In genomic region chrX:16298173-16298572, ce11 we compare ENCODE assay signal across 1 worm cellular context.
TF ChIP-seq lines count a peak whose summit lies in the region.

No protein-coding gene starts in this region.

TF ChIP-seq in whole organism, L1 larva, 84 proteins besides CTCF, POLR2A, EP300 and RAD21 (continued from another document):
- TF ChIP-seq mep-1 (tag; optimal IDR thresholded peaks at IDR 0.05; lab: Kevin White, UChicago) (peak; percentile 64), irx-1 (tag; optimal IDR thresholded peaks at IDR 0.05; lab: Kevin White, UChicago) (peak; percentile 65), unc-30 (tag; optimal IDR thresholded peaks at IDR 0.05; lab: Kevin White, UChicago) (no peak), ceh-63 (GFP tag; optimal IDR thresholded peaks at IDR 0.05; lab: Kevin White, UChicago) (no peak), ceh-90 (tag; optimal IDR thresholded peaks at IDR 0.05; lab: Kevin White, UChicago) (no peak), skn-1 (tag; optimal IDR thresholded peaks at IDR 0.05; lab: Kevin White, UChicago) (peak; percentile 27), sptf-1 (tag; optimal IDR thresholded peaks at IDR 0.05; lab: Kevin White, UChicago) (no peak), hlh-4 (tag; optimal IDR thresholded peaks at IDR 0.05; lab: Kevin White, UChicago) (no peak), mab-9 (GFP tag; IDR thresholded peaks at IDR 0.05; lab: Robert Waterston, UW) (no peak), nhr-12 (tag; optimal IDR thresholded peaks at IDR 0.05; lab: Kevin White, UChicago) (no peak), aly-2 (tag; optimal IDR thresholded peaks at IDR 0.05; lab: Kevin White, UChicago) (no peak), alr-1 (tag; optimal IDR thresholded peaks at IDR 0.05; lab: Kevin White, UChicago; ENCODE audit: borderline replicate concordance) (no peak), snpc-4 (tag; optimal IDR thresholded peaks at IDR 0.05; lab: Kevin White, UChicago) (peak; percentile 70), nhr-76 (tag; optimal IDR thresholded peaks at IDR 0.05; lab: Kevin White, UChicago) (no peak), ztf-4 (tag; optimal IDR thresholded peaks at IDR 0.05; lab: Kevin White, UChicago) (no peak), nhr-84 (tag; optimal IDR thresholded peaks at IDR 0.05; lab: Kevin White, UChicago) (no peak), fos-1 (tag; optimal IDR thresholded peaks at IDR 0.05; lab: Kevin White, UChicago) (peak; percentile 15), dsc-1 (tag; optimal IDR thresholded peaks at IDR 0.05; lab: Kevin White, UChicago) (peak; percentile 73), egl-27 (tag; optimal IDR thresholded peaks at IDR 0.05; lab: Kevin White, UChicago) (no peak), tbx-2 (tag; optimal IDR thresholded peaks at IDR 0.05; lab: Kevin White, UChicago) (peak; percentile 43), zip-4 (GFP tag; optimal IDR thresholded peaks at IDR 0.05; lab: Kevin White, UChicago) (no peak), elt-3 (tag; optimal IDR thresholded peaks at IDR 0.05; lab: Kevin White, UChicago) (peak in 1 of 6 experiments; percentile 17)
